Fruit fly (Drosophila melanogaster) whole organism, prepupa: Measurements from ENCODE around the gene Ist1.

Experiments used
- CG10631 ChIP-seq: fragments of 200-800 bp; sonication (Bioruptor generic); optimal IDR thresholded peaks from 2 replicates; lab custom pipeline; 2016; ENCODE audit warnings: missing biosample characterization, missing genetic modification characterization
- CG10669 ChIP-seq: fragments of 200-800 bp; sonication (Bioruptor generic); optimal IDR thresholded peaks from 3 replicates; lab custom pipeline; 2018; ENCODE audit warnings: missing biosample characterization, mild to moderate bottlenecking, missing genetic modification characterization, moderate library complexity
- CG11294 ChIP-seq: fragments of 200-800 bp; sonication (Bioruptor generic); IDR thresholded peaks from 2 replicates; pipeline ENCODE4 v1.3.6; 2022; ENCODE audit warnings: missing biosample characterization, missing genetic modification characterization
- CG11762 ChIP-seq: fragments of 200-800 bp; sonication (Bioruptor generic); optimal IDR thresholded peaks from 3 replicates; lab custom pipeline; 2016; ENCODE audit warnings: missing biosample characterization, missing genetic modification characterization; ENCODE audit not compliant: insufficient read depth
- CG1621 ChIP-seq: fragments of 200-800 bp; sonication (Bioruptor generic); optimal IDR thresholded peaks from 3 replicates; lab custom pipeline; 2018; ENCODE audit warnings: missing biosample characterization, mild to moderate bottlenecking, missing genetic modification characterization
- CG31627 ChIP-seq: fragments of 200-800 bp; sonication (Bioruptor generic); optimal IDR thresholded peaks from 3 replicates; lab custom pipeline; 2016; ENCODE audit warnings: missing biosample characterization, missing genetic modification characterization
- CG32006 ChIP-seq: fragments of 200-800 bp; sonication (Bioruptor generic); optimal IDR thresholded peaks from 3 replicates; lab custom pipeline; 2017; ENCODE audit warnings: missing biosample characterization, mild to moderate bottlenecking, missing genetic modification characterization
- CG34406 ChIP-seq: fragments of 200-800 bp; sonication (Bioruptor generic); optimal IDR thresholded peaks from 3 replicates; lab custom pipeline; 2016; ENCODE audit warnings: missing biosample characterization, missing genetic modification characterization
- CG3919 ChIP-seq: fragments of 200-800 bp; sonication (Bioruptor generic); optimal IDR thresholded peaks from 3 replicates; lab custom pipeline; 2016; ENCODE audit warnings: missing biosample characterization, missing genetic modification characterization
- CG4318 ChIP-seq: fragments of 200-800 bp; sonication (Bioruptor generic); optimal IDR thresholded peaks from 3 replicates; lab custom pipeline; 2017; ENCODE audit warnings: missing biosample characterization, mild to moderate bottlenecking, missing genetic modification characterization
- CG6163 ChIP-seq: fragments of 200-800 bp; sonication (Bioruptor generic); IDR thresholded peaks from 3 replicates; pipeline ENCODE4 v1.3.6; 2022; ENCODE audit warnings: missing biosample characterization, missing genetic modification characterization
- CG6854 ChIP-seq: fragments of 200-800 bp; sonication (Bioruptor generic); optimal IDR thresholded peaks from 2 replicates; lab custom pipeline; 2017; ENCODE audit warnings: missing biosample characterization, mild to moderate bottlenecking, missing genetic modification characterization
- CG7368 ChIP-seq: fragments of 200-800 bp; sonication (Bioruptor generic); optimal IDR thresholded peaks from 3 replicates; lab custom pipeline; 2016; ENCODE audit warnings: missing biosample characterization, missing genetic modification characterization
- CG8319 ChIP-seq: fragments of 200-800 bp; sonication (Bioruptor generic); optimal IDR thresholded peaks from 3 replicates; lab custom pipeline; 2016; ENCODE audit warnings: missing biosample characterization, missing genetic modification characterization
- Eip75B ChIP-seq: fragments of 200-800 bp; sonication (Bioruptor generic); optimal IDR thresholded peaks from 3 replicates; lab custom pipeline; 2016; ENCODE audit warnings: missing biosample characterization, missing genetic modification characterization
- Gug ChIP-seq: fragments of 200-800 bp; sonication (Bioruptor generic); IDR thresholded peaks from 2 replicates; pipeline ENCODE4 v1.3.6; 2022; ENCODE audit warnings: missing biosample characterization, missing genetic modification characterization
- Hr38 ChIP-seq: sonication (Bioruptor generic); optimal IDR thresholded peaks from 2 replicates; lab custom pipeline; 2016; ENCODE audit warnings: missing biosample characterization, missing genetic modification characterization
- Hr39 ChIP-seq: fragments of 200-800 bp; sonication (Bioruptor generic); optimal IDR thresholded peaks from 2 replicates; lab custom pipeline; 2016; ENCODE audit warnings: missing biosample characterization, missing genetic modification characterization
- Hr4 ChIP-seq: fragments of 200-800 bp; sonication (Bioruptor generic); optimal IDR thresholded peaks from 3 replicates; lab custom pipeline; 2016; ENCODE audit warnings: missing biosample characterization, missing genetic modification characterization
- Met ChIP-seq: fragments of 200-800 bp; sonication (Bioruptor generic); optimal IDR thresholded peaks from 3 replicates; lab custom pipeline; 2016; ENCODE audit warnings: missing biosample characterization, missing genetic modification characterization
- Sox102F ChIP-seq: fragments of 200-800 bp; sonication (Bioruptor generic); optimal IDR thresholded peaks from 2 replicates; lab custom pipeline; 2016; ENCODE audit warnings: missing biosample characterization, mild to moderate bottlenecking, missing genetic modification characterization
- achi ChIP-seq: fragments of 200-800 bp; sonication (Bioruptor generic); optimal IDR thresholded peaks from 3 replicates; lab custom pipeline; 2016; ENCODE audit warnings: missing biosample characterization, missing genetic modification characterization
- cyc ChIP-seq: fragments of 200-800 bp; sonication (Bioruptor generic); optimal IDR thresholded peaks from 3 replicates; lab custom pipeline; 2016; ENCODE audit warnings: missing biosample characterization, missing genetic modification characterization
- dac ChIP-seq: fragments of 200-800 bp; sonication (Bioruptor generic); optimal IDR thresholded peaks from 2 replicates; lab custom pipeline; 2017; ENCODE audit warnings: missing biosample characterization, mild to moderate bottlenecking, missing genetic modification characterization
- dsx ChIP-seq: fragments of 200-800 bp; optimal IDR thresholded peaks from 3 replicates; lab custom pipeline; 2019; ENCODE audit warnings: missing biosample characterization, mild to moderate bottlenecking, missing genetic modification characterization, moderate library complexity; ENCODE audit not compliant: poor library complexity, severe bottlenecking
- eg ChIP-seq: fragments of 200-800 bp; sonication (Bioruptor generic); IDR thresholded peaks from 3 replicates; pipeline ENCODE4 v1.3.6; 2022; ENCODE audit warnings: missing biosample characterization, missing genetic modification characterization
- esn ChIP-seq: fragments of 200-800 bp; sonication (Bioruptor generic); optimal IDR thresholded peaks from 2 replicates; lab custom pipeline; 2016; ENCODE audit warnings: missing biosample characterization, mild to moderate bottlenecking, missing genetic modification characterization, moderate library complexity
- fd59A ChIP-seq: fragments of 200-800 bp; sonication (Bioruptor generic); optimal IDR thresholded peaks from 2 replicates; lab custom pipeline; 2017; ENCODE audit warnings: missing biosample characterization, mild to moderate bottlenecking, missing genetic modification characterization, missing genetic modification reagents
- fkh ChIP-seq: fragments of 200-800 bp; sonication (Bioruptor generic); optimal IDR thresholded peaks from 3 replicates; lab custom pipeline; 2017; ENCODE audit warnings: missing biosample characterization, mild to moderate bottlenecking, missing genetic modification characterization, moderate library complexity
- lz ChIP-seq: fragments of 200-800 bp; sonication (Bioruptor generic); optimal IDR thresholded peaks from 3 replicates; lab custom pipeline; 2016; ENCODE audit warnings: missing biosample characterization, missing genetic modification characterization
- pdm3 ChIP-seq: fragments of 200-800 bp; sonication (Bioruptor generic); optimal IDR thresholded peaks from 3 replicates; lab custom pipeline; 2016; ENCODE audit warnings: missing biosample characterization, missing genetic modification characterization
- spab ChIP-seq: fragments of 200-800 bp; sonication (Bioruptor generic); optimal IDR thresholded peaks from 2 replicates; lab custom pipeline; 2017; ENCODE audit warnings: missing biosample characterization, mild to moderate bottlenecking, missing genetic modification characterization, missing genetic modification reagents
- ss ChIP-seq, 2 experiments: fragments of 200-800 bp; sonication (Bioruptor generic); optimal IDR thresholded peaks; 2 replicates in 1 of 2; 3 replicates in 1 of 2; lab custom pipeline; 2017 to 2018; ENCODE audit warnings: mild to moderate bottlenecking in 2 of 2, missing biosample characterization in 2 of 2, missing genetic modification characterization in 2 of 2, moderate library complexity in 1 of 2
- svp ChIP-seq: fragments of 200-800 bp; sonication (Bioruptor generic); peaks from one replicate; lab custom pipeline; 2016; ENCODE audit warnings: missing biosample characterization, missing genetic modification characterization
- topi ChIP-seq: fragments of 200-800 bp; sonication (Bioruptor generic); optimal IDR thresholded peaks from 3 replicates; lab custom pipeline; 2016; ENCODE audit warnings: missing biosample characterization, missing genetic modification characterization
- vri ChIP-seq: fragments of 200-800 bp; sonication (Bioruptor generic); optimal IDR thresholded peaks from 3 replicates; lab custom pipeline; 2016; ENCODE audit warnings: missing biosample characterization, mild to moderate bottlenecking, missing genetic modification characterization

Ist1 gene

DNA sequence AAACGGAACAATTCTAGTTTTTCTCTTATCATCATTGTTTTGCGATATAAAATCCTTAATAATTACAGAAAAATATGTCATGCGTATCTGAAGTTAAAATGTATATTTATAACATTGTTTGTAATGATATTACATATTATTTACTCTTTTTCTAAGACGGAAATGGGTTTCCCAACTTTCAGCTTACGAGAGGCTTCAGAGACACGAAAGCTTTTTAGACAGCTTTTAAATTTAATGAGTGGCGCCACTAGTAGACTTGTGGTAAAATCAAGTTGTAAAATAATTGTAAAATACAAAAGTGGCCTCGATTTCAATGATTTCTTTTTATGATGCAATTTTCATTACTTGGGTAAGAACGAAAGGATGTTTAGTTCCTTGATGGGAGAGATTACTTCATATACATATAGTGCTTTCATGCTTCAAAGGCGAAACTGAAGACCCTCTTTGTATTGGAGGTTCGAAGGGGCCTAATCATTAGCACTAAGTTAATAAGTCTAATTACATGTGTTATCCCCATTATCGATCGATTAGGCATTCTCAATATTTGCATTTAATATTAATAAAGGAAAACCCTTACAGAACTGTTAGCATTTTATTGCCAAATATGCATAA is 47.2 kb downstream of the Ist1 start (continued):
- TF ChIP-seq CG10669 (peak; percentile 56), Sox102F (peak; percentile 40), eg (GFP tag; lab: Robert Waterston, UW) (peak; percentile 83), dac (GFP tag; lab: Kevin White, UChicago) (peak; percentile 64), Hr38 (GFP tag; lab: Kevin White, UChicago) (no peak), Gug (GFP tag; lab: Robert Waterston, UW) (peak; percentile 60), fd59A (GFP tag; lab: Kevin White, UChicago) (peak; percentile 37), lz (GFP tag; lab: Kevin White, UChicago) (peak; percentile 87), CG31627 (peak; percentile 64), CG34406 (peak; percentile 67), achi (peak; percentile 54), CG32006 (GFP tag; lab: Kevin White, UChicago) (no peak), vri (GFP tag; lab: Kevin White, UChicago) (peak; percentile 60), svp (GFP tag; lab: Kevin White, UChicago) (peak; percentile 18), CG10631 (GFP tag; lab: Kevin White, UChicago) (peak; percentile 66), CG3919 (peak; percentile 82), fkh (peak; percentile 85), topi (GFP tag; lab: Kevin White, UChicago) (peak; percentile 79), cyc (GFP tag; lab: Kevin White, UChicago) (peak; percentile 74), spab (GFP tag; lab: Kevin White, UChicago) (peak; percentile 9), CG7368 (GFP tag; lab: Kevin White, UChicago) (peak; percentile 80), esn (GFP tag; lab: Kevin White, UChicago) (peak; percentile 84), dsx (no peak), CG8319 (GFP tag; lab: Kevin White, UChicago) (peak; percentile 72), CG6854 (GFP tag; lab: Kevin White, UChicago) (no peak), Met (GFP tag; lab: Kevin White, UChicago) (peak; percentile 65), CG4318 (GFP tag; lab: Kevin White, UChicago) (peak; percentile 27), CG1621 (no peak), CG11294 (no peak), Eip75B (GFP tag; lab: Kevin White, UChicago) (peak; percentile 81), pdm3 (GFP tag; lab: Kevin White, UChicago) (peak; percentile 77)

DNA sequence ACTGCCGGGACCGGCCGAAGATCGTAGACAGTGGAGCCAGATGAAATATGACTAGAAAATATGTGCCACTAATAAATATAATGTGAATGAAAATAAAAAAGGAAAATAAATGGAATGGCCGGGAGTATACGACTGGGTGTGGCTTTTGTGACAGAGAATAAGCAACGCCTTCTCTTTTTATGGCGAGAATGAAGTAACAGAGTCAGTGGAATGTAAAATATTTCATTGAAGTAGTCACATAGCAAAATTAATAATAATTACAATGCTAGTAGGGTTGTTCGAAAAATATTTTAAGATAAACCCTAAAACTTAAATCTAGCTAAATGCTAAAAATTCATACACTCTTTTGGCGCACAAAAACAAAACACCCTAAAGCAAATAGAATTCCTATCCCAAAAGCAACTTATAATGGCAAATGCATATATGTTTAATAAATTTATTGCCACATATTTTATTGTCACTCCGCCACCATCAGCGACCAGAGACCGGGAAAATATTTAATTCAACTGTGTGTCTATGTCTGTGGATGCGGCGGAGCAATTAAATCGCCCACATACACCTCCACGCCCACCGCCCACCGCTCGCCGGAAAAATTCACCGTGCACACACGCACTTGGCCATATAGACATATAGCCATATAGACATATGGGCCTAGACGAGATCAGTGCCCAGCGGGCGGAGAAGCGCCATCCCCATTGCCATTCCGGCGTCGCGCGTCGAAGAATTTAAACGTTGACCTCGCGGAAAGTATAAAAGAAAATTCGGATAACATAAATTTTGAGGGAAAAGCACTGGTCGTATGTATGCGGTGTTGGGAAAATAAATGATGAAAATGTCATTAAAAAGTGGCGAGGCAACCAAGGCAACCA is 49.3 kb downstream of the Ist1 start:
- TF ChIP-seq ss (GFP tag; optimal IDR thresholded peaks at IDR 0.05; lab: Kevin White, UChicago) (no peak), pdm3 (GFP tag; lab: Kevin White, UChicago) (no peak), CG31627 (no peak), cyc (GFP tag; lab: Kevin White, UChicago) (no peak), CG6854 (GFP tag; lab: Kevin White, UChicago) (no peak), topi (GFP tag; lab: Kevin White, UChicago) (no peak), Sox102F (no peak), CG11762 (GFP tag; lab: Kevin White, UChicago) (no peak)

DNA sequence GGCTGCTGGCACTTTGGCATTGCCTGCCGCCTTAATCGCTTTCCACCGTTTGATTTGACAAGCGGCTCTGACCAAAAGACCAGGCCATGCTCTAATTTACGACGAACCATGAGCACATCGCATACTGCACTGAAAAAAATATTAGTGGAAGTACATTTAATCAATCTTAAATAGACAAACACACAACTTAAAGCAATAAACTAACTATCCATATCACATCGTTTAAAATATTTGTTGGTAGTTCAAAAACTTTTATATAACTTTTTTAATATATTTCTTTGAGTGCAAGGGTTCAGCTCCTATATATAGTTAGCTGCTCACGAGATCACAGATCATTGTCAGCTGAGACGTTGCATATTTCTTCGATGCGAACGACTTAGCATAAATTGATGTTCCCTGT is 50.4 kb downstream of the Ist1 start:
- TF ChIP-seq svp (GFP tag; lab: Kevin White, UChicago) (peak; percentile 41), cyc (GFP tag; lab: Kevin White, UChicago) (no peak), Hr4 (GFP tag; lab: Kevin White, UChicago) (peak; percentile 24), Hr39 (GFP tag; lab: Kevin White, UChicago) (no peak), CG32006 (GFP tag; lab: Kevin White, UChicago) (peak; percentile 15), eg (GFP tag; lab: Robert Waterston, UW) (0 out of 3 replicates have a peak, but pooled peaks have one; percentile 19), CG6163 (GFP tag; lab: Robert Waterston, UW) (peak; percentile 45; the same call in 1 of the 3 replicates), CG34406 (no peak), Gug (GFP tag; lab: Robert Waterston, UW) (no peak)
